In the genomic region with DNA sequence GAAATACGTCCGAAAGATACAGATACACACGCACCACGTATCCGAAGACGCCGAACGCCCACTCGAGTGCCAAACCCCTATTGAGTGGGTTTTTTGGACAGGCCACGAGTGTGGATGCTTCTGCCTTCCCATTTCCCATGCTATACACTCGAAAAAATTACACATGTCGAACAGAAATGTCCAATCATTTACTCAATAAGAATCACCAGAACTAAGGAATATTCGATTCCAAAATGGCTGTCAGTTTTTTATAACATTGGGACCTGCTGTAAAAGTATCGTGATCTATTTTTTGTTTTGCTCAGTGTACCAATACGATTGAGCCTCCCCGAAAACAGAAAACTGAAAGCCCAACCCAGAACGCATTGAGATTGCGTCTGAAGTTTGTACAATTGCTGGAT, we compare ENCODE assay signal across 1 fruit fly cellular context.
TF ChIP-seq lines count a peak whose summit lies in the region.

No protein-coding gene starts in this region.

TF ChIP-seq in whole organism, embryonic, 481 proteins besides CTCF, POLR2A, EP300 and RAD21 (continued from another document and continues in another):
- TF ChIP-seq Lhr (GFP tag; optimal IDR thresholded peaks at IDR 0.05; lab: Kevin White, UChicago) (peak; percentile 56), eve (GFP tag; optimal IDR thresholded peaks at IDR 0.05; lab: Kevin White, UChicago) (peak in 1 of 2 experiments; percentile 88), CG17802 (tag; optimal IDR thresholded peaks at IDR 0.05; lab: Kevin White, UChicago) (peak; percentile 71), CG4820 (GFP tag; optimal IDR thresholded peaks at IDR 0.05; lab: Kevin White, UChicago) (peak; percentile 88), CG2889 (GFP tag; IDR thresholded peaks at IDR 0.05; lab: Robert Waterston, UW) (0 out of 3 replicates have a peak, but pooled peaks have one; percentile 16), tgo (GFP tag; IDR thresholded peaks at IDR 0.05; lab: Robert Waterston, UW) (peak; percentile 61), vnd (GFP tag; IDR thresholded peaks at IDR 0.05; lab: Robert Waterston, UW; ENCODE audit: partially characterized antibody) (no peak), Camta (GFP tag; optimal IDR thresholded peaks at IDR 0.05; lab: Kevin White, UChicago) (peak; percentile 84), CG6854 (GFP tag; optimal IDR thresholded peaks at IDR 0.05; lab: Kevin White, UChicago) (peak; percentile 39), Dp (GFP tag; optimal IDR thresholded peaks at IDR 0.05; lab: Kevin White, UChicago) (no peak), CG11456 (GFP tag; IDR thresholded peaks at IDR 0.05; lab: Robert Waterston, UW) (peak; percentile 64; the same call in 1 of the 3 replicates), CG10321 (GFP tag; IDR thresholded peaks at IDR 0.05; lab: Robert Waterston, UW) (0 out of 2 replicates have a peak, but pooled peaks have one; percentile 8), Hr51 (GFP tag; optimal IDR thresholded peaks at IDR 0.05; lab: Kevin White, UChicago) (peak; percentile 66 to 77), gsb-n (tag; optimal IDR thresholded peaks at IDR 0.05; lab: Kevin White, UChicago) (peak; percentile 83), B-H1 (GFP tag; IDR thresholded peaks at IDR 0.05; lab: Robert Waterston, UW) (peak; percentile 42; the same call in 1 of the 3 replicates), Atf6 (GFP tag; IDR thresholded peaks at IDR 0.05; lab: Robert Waterston, UW) (no peak), en (GFP tag; optimal IDR thresholded peaks at IDR 0.05; lab: Kevin White, UChicago) (peak; percentile 54), CG16815 (GFP tag; optimal IDR thresholded peaks at IDR 0.05; lab: Kevin White, UChicago) (no peak), CG10462 (GFP tag; optimal IDR thresholded peaks at IDR 0.05; lab: Kevin White, UChicago) (peak; percentile 67), hth (optimal IDR thresholded peaks at IDR 0.05; lab: Kevin White, UChicago) (no peak), CG17612 (GFP tag; IDR thresholded peaks at IDR 0.05; lab: Robert Waterston, UW) (peak; percentile 42; the same call in 1 of the 2 replicates), CG17568 (GFP tag; optimal IDR thresholded peaks at IDR 0.05; lab: Kevin White, UChicago) (peak; percentile 68), Med (GFP tag; lab: Kevin White, UChicago) (peak; percentile 98), Trl (optimal IDR thresholded peaks at IDR 0.05; lab: Kevin White, UChicago) (no peak), Trl (GFP tag; optimal IDR thresholded peaks at IDR 0.05; lab: Kevin White, UChicago) (peak; percentile 78), CG10654 (GFP tag; optimal IDR thresholded peaks at IDR 0.05; lab: Kevin White, UChicago) (peak; percentile 69), jing (GFP tag; optimal IDR thresholded peaks at IDR 0.05; lab: Kevin White, UChicago) (peak; percentile 73), CG1602 (GFP tag; optimal IDR thresholded peaks at IDR 0.05; lab: Kevin White, UChicago) (peak; percentile 67), CG16863 (GFP tag; optimal IDR thresholded peaks at IDR 0.05; lab: Kevin White, UChicago) (peak; percentile 86), sens-2 (GFP tag; IDR thresholded peaks at IDR 0.05; lab: Robert Waterston, UW) (peak; percentile 63), NC2α (GFP tag; optimal IDR thresholded peaks at IDR 0.05; lab: Kevin White, UChicago) (peak; percentile 79), Neu2 (GFP tag; optimal IDR thresholded peaks at IDR 0.05; lab: Kevin White, UChicago; ENCODE audit: borderline replicate concordance) (peak; percentile 45), Tbp (GFP tag; optimal IDR thresholded peaks at IDR 0.05; lab: Kevin White, UChicago) (no peak), cg (GFP tag; optimal IDR thresholded peaks at IDR 0.05; lab: Kevin White, UChicago) (no peak), Max (GFP tag; optimal IDR thresholded peaks at IDR 0.05; lab: Kevin White, UChicago) (peak; percentile 57), CG32532 (GFP tag; IDR thresholded peaks at IDR 0.05; lab: Robert Waterston, UW) (0 out of 2 replicates have a peak, but pooled peaks have one; percentile 51), Xrp1 (GFP tag; IDR thresholded peaks at IDR 0.05; lab: Robert Waterston, UW) (peak; percentile 86), crc (GFP tag; optimal IDR thresholded peaks at IDR 0.05; lab: Kevin White, UChicago) (peak; percentile 64), nmo (GFP tag; optimal IDR thresholded peaks at IDR 0.05; lab: Kevin White, UChicago) (peak; percentile 88), row (GFP tag; IDR thresholded peaks at IDR 0.05; lab: Robert Waterston, UW) (peak; percentile 64), Dip3 (GFP tag; optimal IDR thresholded peaks at IDR 0.05; lab: Kevin White, UChicago) (peak; percentile 33), ci (GFP tag; IDR thresholded peaks at IDR 0.05; lab: Robert Waterston, UW) (peak; percentile 85), CG9876 (GFP tag; optimal IDR thresholded peaks at IDR 0.05; lab: Kevin White, UChicago) (peak; percentile 29), CG13424 (tag; optimal IDR thresholded peaks at IDR 0.05; lab: Kevin White, UChicago) (peak; percentile 68), tll (GFP tag; optimal IDR thresholded peaks at IDR 0.05; lab: Kevin White, UChicago) (no peak), fd3F (GFP tag; optimal IDR thresholded peaks at IDR 0.05; lab: Kevin White, UChicago) (peak; percentile 20), danr (GFP tag; IDR thresholded peaks at IDR 0.05; lab: Robert Waterston, UW) (no peak), NfI (GFP tag; optimal IDR thresholded peaks at IDR 0.05; lab: Kevin White, UChicago) (peak; percentile 72), slp2 (GFP tag; optimal IDR thresholded peaks at IDR 0.05; lab: Kevin White, UChicago) (peak; percentile 71), Nf-YC (tag; optimal IDR thresholded peaks at IDR 0.05; lab: Kevin White, UChicago) (no peak), psq (GFP tag; optimal IDR thresholded peaks at IDR 0.05; lab: Kevin White, UChicago) (no peak), MBD-R2 (GFP tag; IDR thresholded peaks at IDR 0.05; lab: Robert Waterston, UW) (no peak), Hmr (GFP tag; optimal IDR thresholded peaks at IDR 0.05; lab: Kevin White, UChicago) (peak; percentile 52), CG14441 (GFP tag; IDR thresholded peaks at IDR 0.05; lab: Robert Waterston, UW) (0 out of 2 replicates have a peak, but pooled peaks have one; percentile 33), Hr39 (optimal IDR thresholded peaks at IDR 0.05; lab: Kevin White, UChicago) (no peak), sna (GFP tag; IDR thresholded peaks at IDR 0.05; lab: Robert Waterston, UW; ENCODE audit: partially characterized antibody) (no peak), CG17186 (GFP tag; optimal IDR thresholded peaks at IDR 0.05; lab: Kevin White, UChicago) (no peak), HLH54F (GFP tag; optimal IDR thresholded peaks at IDR 0.05; lab: Kevin White, UChicago) (peak; percentile 76), tup (GFP tag; optimal IDR thresholded peaks at IDR 0.05; lab: Kevin White, UChicago) (peak; percentile 54), CG15479 (GFP tag; optimal IDR thresholded peaks at IDR 0.05; lab: Kevin White, UChicago) (no peak), Lim3 (GFP tag; IDR thresholded peaks at IDR 0.05; lab: Robert Waterston, UW) (no peak), cato (GFP tag; optimal IDR thresholded peaks at IDR 0.05; lab: Kevin White, UChicago; ENCODE audit: borderline replicate concordance) (peak; percentile 32), CG12659 (GFP tag; optimal IDR thresholded peaks at IDR 0.05; lab: Kevin White, UChicago) (peak; percentile 47), CG12744 (GFP tag; optimal IDR thresholded peaks at IDR 0.05; lab: Kevin White, UChicago) (peak; percentile 45), CG4617 (GFP tag; optimal IDR thresholded peaks at IDR 0.05; lab: Kevin White, UChicago; ENCODE audit: borderline replicate concordance) (peak; percentile 66), slou (GFP tag; optimal IDR thresholded peaks at IDR 0.05; lab: Kevin White, UChicago) (peak; percentile 24), yki (optimal IDR thresholded peaks at IDR 0.05; lab: Kevin White, UChicago) (no peak), CG12236 (GFP tag; optimal IDR thresholded peaks at IDR 0.05; lab: Kevin White, UChicago) (peak; percentile 78), az2 (GFP tag; optimal IDR thresholded peaks at IDR 0.05; lab: Kevin White, UChicago) (peak; percentile 89), CG10979 (tag; optimal IDR thresholded peaks at IDR 0.05; lab: Kevin White, UChicago) (peak; percentile 87), Bteb2 (GFP tag; optimal IDR thresholded peaks at IDR 0.05; lab: Kevin White, UChicago) (peak; percentile 73), Lpt (GFP tag; optimal IDR thresholded peaks at IDR 0.05; lab: Kevin White, UChicago) (no peak), zfh2 (GFP tag; optimal IDR thresholded peaks at IDR 0.05; lab: Kevin White, UChicago) (no peak), CG3407 (GFP tag; optimal IDR thresholded peaks at IDR 0.05; lab: Kevin White, UChicago) (peak; percentile 49), HmgZ (tag; optimal IDR thresholded peaks at IDR 0.05; lab: Kevin White, UChicago) (peak; percentile 34), CoRest (tag; optimal IDR thresholded peaks at IDR 0.05; lab: Kevin White, UChicago) (peak; percentile 75), B-H2 (GFP tag; optimal IDR thresholded peaks at IDR 0.05; lab: Kevin White, UChicago) (no peak), lilli (GFP tag; optimal IDR thresholded peaks at IDR 0.05; lab: Kevin White, UChicago) (peak; percentile 83), CrebB (tag; optimal IDR thresholded peaks at IDR 0.05; lab: Kevin White, UChicago) (no peak), D19B (GFP tag; optimal IDR thresholded peaks at IDR 0.05; lab: Kevin White, UChicago) (peak; percentile 7), Sry-β (GFP tag; optimal IDR thresholded peaks at IDR 0.05; lab: Kevin White, UChicago) (peak; percentile 9), CG14965 (GFP tag; optimal IDR thresholded peaks at IDR 0.05; lab: Kevin White, UChicago; ENCODE audit: borderline replicate concordance) (peak; percentile 73), Ptx1 (GFP tag; IDR thresholded peaks at IDR 0.05; lab: Robert Waterston, UW) (peak; percentile 78), lov (optimal IDR thresholded peaks at IDR 0.05; lab: Kevin White, UChicago) (no peak), lov (GFP tag; IDR thresholded peaks at IDR 0.05; lab: Robert Waterston, UW) (peak; percentile 88), BEAF-32 (GFP tag; optimal IDR thresholded peaks at IDR 0.05; lab: Kevin White, UChicago) (no peak), pnt (GFP tag; optimal IDR thresholded peaks at IDR 0.05; lab: Kevin White, UChicago) (peak; percentile 86), Hsf (GFP tag; optimal IDR thresholded peaks at IDR 0.05; lab: Kevin White, UChicago) (peak; percentile 79), HmgD (GFP tag; optimal IDR thresholded peaks at IDR 0.05; lab: Kevin White, UChicago) (peak; percentile 41), her (GFP tag; optimal IDR thresholded peaks at IDR 0.05; lab: Kevin White, UChicago) (peak; percentile 80), CG6791 (GFP tag; IDR thresholded peaks at IDR 0.05; lab: Robert Waterston, UW; ENCODE audit: partially characterized antibody) (no peak), Asciz (GFP tag; optimal IDR thresholded peaks at IDR 0.05; lab: Kevin White, UChicago) (peak; percentile 63), CG11093 (GFP tag; IDR thresholded peaks at IDR 0.05; lab: Robert Waterston, UW) (0 out of 3 replicates have a peak, but pooled peaks have one; percentile 36), CG13624 (GFP tag; optimal IDR thresholded peaks at IDR 0.05; lab: Kevin White, UChicago) (peak; percentile 82), shn (GFP tag; optimal IDR thresholded peaks at IDR 0.05; lab: Kevin White, UChicago) (peak; percentile 64), grau (tag; optimal IDR thresholded peaks at IDR 0.05; lab: Kevin White, UChicago) (peak; percentile 76), CG9817 (tag; optimal IDR thresholded peaks at IDR 0.05; lab: Kevin White, UChicago) (peak; percentile 41), h (optimal IDR thresholded peaks at IDR 0.05; lab: Kevin White, UChicago) (no peak), CG8359 (GFP tag; optimal IDR thresholded peaks at IDR 0.05; lab: Kevin White, UChicago; ENCODE audit: borderline replicate concordance) (peak; percentile 69), Mes4 (GFP tag; optimal IDR thresholded peaks at IDR 0.05; lab: Kevin White, UChicago) (peak; percentile 78), CG12942 (GFP tag; optimal IDR thresholded peaks at IDR 0.05; lab: Kevin White, UChicago) (peak; percentile 72), CG7357 (GFP tag; IDR thresholded peaks at IDR 0.05; lab: Robert Waterston, UW) (peak; percentile 59; the same call in 1 of the 3 replicates), eyg (GFP tag; optimal IDR thresholded peaks at IDR 0.05; lab: Kevin White, UChicago) (peak; percentile 59), CG14860 (GFP tag; IDR thresholded peaks at IDR 0.05; lab: Robert Waterston, UW; ENCODE audit: partially characterized antibody) (no peak), pan (optimal IDR thresholded peaks at IDR 0.05; lab: Kevin White, UChicago) (no peak), pan (GFP tag; optimal IDR thresholded peaks at IDR 0.05 in 1 of 2, IDR thresholded peaks at IDR 0.05 in 1 of 2) (peak in 1 of 2 experiments; percentile 82), bowl (GFP tag; IDR thresholded peaks at IDR 0.05; lab: Robert Waterston, UW) (no peak), Bgb (GFP tag; IDR thresholded peaks at IDR 0.05; lab: Robert Waterston, UW; ENCODE audit: partially characterized antibody) (no peak), maf-S (GFP tag; optimal IDR thresholded peaks at IDR 0.05; lab: Kevin White, UChicago) (peak; percentile 72), CG3995 (GFP tag; optimal IDR thresholded peaks at IDR 0.05; lab: Kevin White, UChicago) (no peak), wor (GFP tag; IDR thresholded peaks at IDR 0.05; lab: Robert Waterston, UW) (no peak), lola (GFP tag; optimal IDR thresholded peaks at IDR 0.05; lab: Kevin White, UChicago) (peak in 1 of 3 experiments; percentile 86), mirr (GFP tag; optimal IDR thresholded peaks at IDR 0.05; lab: Kevin White, UChicago) (no peak), CG2712 (tag; optimal IDR thresholded peaks at IDR 0.05; lab: Kevin White, UChicago) (peak; percentile 90), sc (optimal IDR thresholded peaks at IDR 0.05; lab: Kevin White, UChicago) (no peak), sc (GFP tag; optimal IDR thresholded peaks at IDR 0.05; lab: Kevin White, UChicago) (peak; percentile 66), hb (GFP tag; IDR thresholded peaks at IDR 0.05; lab: Robert Waterston, UW; ENCODE audit: partially characterized antibody) (no peak), disco-r (GFP tag; optimal IDR thresholded peaks at IDR 0.05; lab: Kevin White, UChicago) (peak; percentile 62), ttk (GFP tag; IDR thresholded peaks at IDR 0.05; lab: Robert Waterston, UW) (peak; percentile 75), corto (GFP tag; optimal IDR thresholded peaks at IDR 0.05; lab: Kevin White, UChicago) (no peak), PHDP (tag; optimal IDR thresholded peaks at IDR 0.05; lab: Kevin White, UChicago) (peak; percentile 73), tx (GFP tag; optimal IDR thresholded peaks at IDR 0.05; lab: Kevin White, UChicago) (peak; percentile 74), caup (GFP tag; optimal IDR thresholded peaks at IDR 0.05; lab: Kevin White, UChicago; ENCODE audit: severe bottlenecking) (peak; percentile 62), crp (GFP tag; optimal IDR thresholded peaks at IDR 0.05; lab: Kevin White, UChicago) (peak in 1 of 2 experiments; percentile 12)
